Worm (Caenorhabditis elegans) whole organism, late embryonic: ENCODE data around the gene T05B4.13.

ENCODE experiments used
- F13H6.1 ChIP-seq: sonication (generic microtip); optimal IDR thresholded peaks from 2 replicates; lab custom pipeline; 2016; ENCODE audit warnings: missing genetic modification characterization, missing compliant biosample characterization
- K02D7.2 ChIP-seq: sonication (generic microtip); optimal IDR thresholded peaks from 2 replicates; lab custom pipeline; 2017; ENCODE audit warnings: mild to moderate bottlenecking, missing genetic modification characterization, missing compliant biosample characterization
- T23F11.4 ChIP-seq: fragments of 200-800 bp; sonication (Bioruptor generic); optimal IDR thresholded peaks from 2 replicates; lab custom pipeline; 2018; ENCODE audit warnings: mild to moderate bottlenecking, missing genetic modification characterization, missing compliant biosample characterization
- ahr-1 ChIP-seq: sonication (generic microtip); optimal IDR thresholded peaks from 2 replicates; lab custom pipeline; 2016; ENCODE audit warnings: missing genetic modification characterization, missing compliant biosample characterization
- ama-1 ChIP-seq: fragments of 150-350 bp; optimal IDR thresholded peaks from 2 replicates; lab custom pipeline; 2014
- ceh-18 ChIP-seq: sonication (generic microtip); optimal IDR thresholded peaks from 2 replicates; lab custom pipeline; 2016; ENCODE audit warnings: missing genetic modification characterization, missing compliant biosample characterization
- ceh-19 ChIP-seq: fragments of 200-800 bp; sonication (Bioruptor generic); optimal IDR thresholded peaks from 2 replicates; lab custom pipeline; 2018; ENCODE audit warnings: mild to moderate bottlenecking, missing genetic modification characterization, missing compliant biosample characterization
- ceh-2 ChIP-seq: sonication (generic microtip); optimal IDR thresholded peaks from 2 replicates; lab custom pipeline; 2016; ENCODE audit warnings: missing genotype, missing genetic modification characterization, missing compliant biosample characterization
- ceh-30 ChIP-seq: fragments of 150-350 bp; optimal IDR thresholded peaks from 2 replicates; lab custom pipeline; 2014; ENCODE audit warnings: missing biosample characterization, missing genetic modification characterization
- ceh-45 ChIP-seq: fragments of 200-800 bp; sonication (Bioruptor generic); IDR thresholded peaks from 2 replicates; pipeline ENCODE4 v1.3.6; 2022; ENCODE audit warnings: missing genetic modification reagents, missing genetic modification characterization, missing compliant biosample characterization
- ceh-48 ChIP-seq: sonication (generic microtip); optimal IDR thresholded peaks from 2 replicates; lab custom pipeline; 2016; ENCODE audit warnings: missing genetic modification characterization, inconsistent platforms, missing compliant biosample characterization
- che-1 ChIP-seq: sonication (generic microtip); optimal IDR thresholded peaks from 2 replicates; lab custom pipeline; 2016; ENCODE audit warnings: mild to moderate bottlenecking, missing genetic modification characterization, missing compliant biosample characterization
- dmd-4 ChIP-seq: sonication (generic microtip); optimal IDR thresholded peaks from 2 replicates; lab custom pipeline; 2016; ENCODE audit warnings: borderline replicate concordance, missing genetic modification characterization, missing compliant biosample characterization
- dve-1 ChIP-seq: sonication (generic microtip); optimal IDR thresholded peaks from 2 replicates; lab custom pipeline; 2017; ENCODE audit warnings: antibody characterized with exemption, mild to moderate bottlenecking, missing genetic modification characterization, missing compliant biosample characterization
- elt-2 ChIP-seq: sonication (generic microtip); optimal IDR thresholded peaks from 2 replicates; lab custom pipeline; 2016; ENCODE audit warnings: missing genetic modification reagents, missing genetic modification characterization, missing compliant biosample characterization
- elt-4 ChIP-seq: sonication (generic microtip); optimal IDR thresholded peaks from 2 replicates; lab custom pipeline; 2016; ENCODE audit warnings: missing genetic modification characterization, missing compliant biosample characterization
- eyg-1 ChIP-seq: sonication (generic microtip); optimal IDR thresholded peaks from 2 replicates; lab custom pipeline; 2016; ENCODE audit warnings: missing genotype, missing genetic modification characterization, missing compliant biosample characterization
- gmeb-2 ChIP-seq: sonication (generic microtip); optimal IDR thresholded peaks from 2 replicates; lab custom pipeline; 2016; ENCODE audit warnings: missing genetic modification characterization, inconsistent platforms, missing compliant biosample characterization
- hlh-13 ChIP-seq: fragments of 200-800 bp; sonication (Bioruptor generic); optimal IDR thresholded peaks from 2 replicates; lab custom pipeline; 2018; ENCODE audit warnings: mild to moderate bottlenecking, missing genetic modification characterization, missing compliant biosample characterization
- hlh-15 ChIP-seq: sonication (generic microtip); optimal IDR thresholded peaks from 2 replicates; lab custom pipeline; 2016; ENCODE audit warnings: missing genetic modification characterization, missing compliant biosample characterization
- hlh-30 ChIP-seq: sonication (generic microtip); optimal IDR thresholded peaks from 2 replicates; lab custom pipeline; 2017; ENCODE audit warnings: antibody characterized with exemption, missing genetic modification characterization, missing compliant biosample characterization; ENCODE audit not compliant: insufficient read depth
- hlh-6 ChIP-seq: sonication (generic microtip); optimal IDR thresholded peaks from 2 replicates; lab custom pipeline; 2016; ENCODE audit warnings: missing genotype, missing genetic modification characterization, missing compliant biosample characterization
- lim-6 ChIP-seq: sonication (generic microtip); optimal IDR thresholded peaks from 2 replicates; lab custom pipeline; 2016; ENCODE audit warnings: missing genetic modification characterization, missing compliant biosample characterization
- lin-11 ChIP-seq: fragments of 200-800 bp; sonication (Bioruptor generic); optimal IDR thresholded peaks from 2 replicates; lab custom pipeline; 2018; ENCODE audit warnings: mild to moderate bottlenecking, missing genetic modification characterization, missing compliant biosample characterization
- madf-2 ChIP-seq: sonication (generic microtip); optimal IDR thresholded peaks from 2 replicates; lab custom pipeline; 2017; ENCODE audit warnings: missing genetic modification characterization, missing compliant biosample characterization
- nfya-1 ChIP-seq: sonication (generic microtip); optimal IDR thresholded peaks from 2 replicates; lab custom pipeline; 2017; ENCODE audit warnings: missing genetic modification characterization, mild to moderate bottlenecking, missing compliant biosample characterization, antibody characterized with exemption, moderate library complexity
- nhr-232 ChIP-seq: sonication (generic microtip); optimal IDR thresholded peaks from 2 replicates; lab custom pipeline; 2016; ENCODE audit warnings: missing genetic modification characterization, missing compliant biosample characterization
- npax-4 ChIP-seq: sonication (generic microtip); optimal IDR thresholded peaks from 2 replicates; lab custom pipeline; 2016; ENCODE audit warnings: missing genetic modification characterization, missing compliant biosample characterization
- pag-3 ChIP-seq: sonication (generic microtip); optimal IDR thresholded peaks from 2 replicates; lab custom pipeline; 2016; ENCODE audit warnings: missing compliant biosample characterization, missing genetic modification characterization, borderline replicate concordance
- pax-1 ChIP-seq: fragments of 150-350 bp; optimal IDR thresholded peaks from 2 replicates; lab custom pipeline; 2014; ENCODE audit warnings: missing biosample characterization, missing genetic modification characterization
- pros-1 ChIP-seq: fragments of 150-350 bp; optimal IDR thresholded peaks from 2 replicates; lab custom pipeline; 2014; ENCODE audit warnings: missing biosample characterization, missing genetic modification reagents, missing genetic modification characterization
- ref-2 ChIP-seq: sonication (generic microtip); optimal IDR thresholded peaks from 2 replicates; lab custom pipeline; 2016; ENCODE audit warnings: missing genetic modification characterization, missing compliant biosample characterization
- sdc-2 ChIP-seq: sonication (generic microtip); optimal IDR thresholded peaks from 2 replicates; lab custom pipeline; 2016; ENCODE audit warnings: missing genotype, missing genetic modification characterization, missing compliant biosample characterization
- syd-9 ChIP-seq: sonication (generic microtip); optimal IDR thresholded peaks from 2 replicates; lab custom pipeline; 2016; ENCODE audit warnings: mild to moderate bottlenecking, missing genetic modification characterization, moderate library complexity, missing compliant biosample characterization
- tbx-7 ChIP-seq: sonication (generic microtip); optimal IDR thresholded peaks from 2 replicates; lab custom pipeline; 2016; ENCODE audit warnings: missing genotype, missing genetic modification characterization, missing compliant biosample characterization
- unc-3 ChIP-seq, 2 experiments: fragments of 200-800 bp in 1 of 2; sonication (Bioruptor generic) in 1 of 2; sonication (generic microtip) in 1 of 2; conservative IDR thresholded peaks in 1 of 2; optimal IDR thresholded peaks in 1 of 2; 2 replicates each; pipeline versions ENCODE4 v1.3.6 to Lab custom; 2016 to 2022; ENCODE audit warnings: missing compliant biosample characterization in 2 of 2, missing genetic modification characterization in 2 of 2, missing genetic modification reagents in 1 of 2
- unc-42 ChIP-seq: sonication (generic microtip); optimal IDR thresholded peaks from 2 replicates; lab custom pipeline; 2016; ENCODE audit warnings: missing genotype, missing genetic modification characterization, missing compliant biosample characterization
- unc-55 ChIP-seq: sonication (generic microtip); optimal IDR thresholded peaks from 2 replicates; lab custom pipeline; 2017; ENCODE audit warnings: missing biosample characterization, missing genetic modification reagents, missing genetic modification characterization
- zip-5 ChIP-seq: sonication (generic microtip); optimal IDR thresholded peaks from 2 replicates; lab custom pipeline; 2016; ENCODE audit warnings: missing genetic modification characterization, missing compliant biosample characterization

Gene T05B4.13

ce11 chrV:4118332-4118731 is 9.0 kb downstream of the T05B4.13 start, which contains the start of gene T05B4.9:
Gene T05B4.9, minus strand, starts transcription at chrV:4118432.
- no peak for TF ChIP-seq unc-55 (GFP tag; lab: Kevin White, UChicago)
- no peak for TF ChIP-seq unc-3 (GFP tag; conservative IDR thresholded peaks at IDR 0.05; lab: Robert Waterston, UW)
- no peak for TF ChIP-seq unc-3 (tag; optimal IDR thresholded peaks at IDR 0.05; lab: Kevin White, UChicago)
- no peak for TF ChIP-seq zip-5
- TF ChIP-seq madf-2, result no peak
- TF ChIP-seq sdc-2 (tag; lab: Kevin White, UChicago), result no peak
- no peak for TF ChIP-seq lim-6 (tag; lab: Kevin White, UChicago)
- no peak for TF ChIP-seq che-1
- no peak for TF ChIP-seq ceh-2 (tag; lab: Kevin White, UChicago)
- TF ChIP-seq hlh-6 (tag; lab: Kevin White, UChicago), result no peak
- no peak for TF ChIP-seq elt-2 (tag; lab: Kevin White, UChicago)
- TF ChIP-seq ceh-45 (GFP tag; lab: Robert Waterston, UW), result no peak
- no peak for TF ChIP-seq K02D7.2
- no peak for TF ChIP-seq hlh-15 (tag; lab: Kevin White, UChicago)
- no peak for TF ChIP-seq hlh-30 (tag; lab: Kevin White, UChicago)
- TF ChIP-seq unc-42 (tag; lab: Kevin White, UChicago), result no peak
- no peak for TF ChIP-seq ama-1 (lab: Kevin White, UChicago)
- TF ChIP-seq nhr-232 (tag; lab: Kevin White, UChicago), result no peak
- TF ChIP-seq ceh-18, result no peak
- no peak for TF ChIP-seq npax-4 (tag; lab: Kevin White, UChicago)
- TF ChIP-seq nfya-1 (tag; lab: Kevin White, UChicago), result no peak

ce11 chrV:4116071-4116470 is 11.3 kb downstream of the T05B4.13 start, which contains the start of gene T05B4.8:
Gene T05B4.8, minus strand, starts transcription at chrV:4116171.
- TF ChIP-seq nhr-232 (tag; lab: Kevin White, UChicago) (no peak), ceh-48 (tag; lab: Kevin White, UChicago) (no peak), unc-42 (tag; lab: Kevin White, UChicago) (no peak), dmd-4 (tag; lab: Kevin White, UChicago) (no peak), T23F11.4 (GFP tag; lab: Kevin White, UChicago) (no peak), pros-1 (tag; lab: Kevin White, UChicago) (no peak), unc-3 (GFP tag; conservative IDR thresholded peaks at IDR 0.05; lab: Robert Waterston, UW) (no peak), unc-3 (tag; optimal IDR thresholded peaks at IDR 0.05; lab: Kevin White, UChicago) (no peak), ceh-30 (tag; lab: Kevin White, UChicago) (no peak), eyg-1 (tag; lab: Kevin White, UChicago) (no peak), lim-6 (tag; lab: Kevin White, UChicago) (no peak), lin-11 (tag; lab: Kevin White, UChicago) (no peak), madf-2 (no peak), pag-3 (no peak), ahr-1 (no peak)

- no peak for TF ChIP-seq elt-4 (tag; lab: Kevin White, UChicago)
- TF ChIP-seq hlh-30 (tag; lab: Kevin White, UChicago), result no peak
- TF ChIP-seq, all 69 proteins: peak for 0
Measured at ce11 chrV:4114627-4115026, 12.7 kb downstream of the T05B4.13 start, which contains the start of gene srw-133. Gene srw-133, minus strand, starts transcription at chrV:4114727.

ce11 chrV:4112516-4112915 is 14.8 kb downstream of the T05B4.13 start, which contains the start of gene srw-134:
Gene srw-134, minus strand, starts transcription at chrV:4112616.
- TF ChIP-seq pax-1 (tag; lab: Kevin White, UChicago), result no peak
- no peak for TF ChIP-seq ref-2 (tag; lab: Kevin White, UChicago)
- no peak for TF ChIP-seq hlh-13 (GFP tag; lab: Kevin White, UChicago)
- TF ChIP-seq unc-42 (tag; lab: Kevin White, UChicago), result no peak
- no peak for TF ChIP-seq ceh-2 (tag; lab: Kevin White, UChicago)
- TF ChIP-seq ama-1 (lab: Kevin White, UChicago), result no peak
- no peak for TF ChIP-seq elt-4 (tag; lab: Kevin White, UChicago)
- no peak for TF ChIP-seq nhr-232 (tag; lab: Kevin White, UChicago)
- TF ChIP-seq gmeb-2, result no peak
- no peak for TF ChIP-seq unc-3 (GFP tag; conservative IDR thresholded peaks at IDR 0.05; lab: Robert Waterston, UW)
- TF ChIP-seq unc-3 (tag; optimal IDR thresholded peaks at IDR 0.05; lab: Kevin White, UChicago), result no peak
- no peak for TF ChIP-seq tbx-7 (tag; lab: Kevin White, UChicago)
- TF ChIP-seq F13H6.1 (tag; lab: Kevin White, UChicago), result no peak
- TF ChIP-seq zip-5, result no peak
- TF ChIP-seq K02D7.2, result no peak
- TF ChIP-seq dve-1, result no peak
- no peak for TF ChIP-seq ceh-19
- no peak for TF ChIP-seq syd-9
- TF ChIP-seq, all 69 proteins: peak for 0
